Fruit fly (Drosophila melanogaster) whole organism, pupa: Measurements from ENCODE around the gene CG14618.
A peak's percentile ranks its signal among the peaks of the same experiment; 100 is the strongest.

Source experiments
- CG10348 ChIP-seq: fragments of 200-800 bp; sonication (Bioruptor generic); IDR thresholded peaks from 2 replicates; pipeline ENCODE4 v1.3.6; 2022; ENCODE audit warnings: missing biosample characterization, missing genetic modification characterization
- CG12605 ChIP-seq: fragments of 200-800 bp; sonication (Bioruptor generic); IDR thresholded peaks from 2 replicates; pipeline ENCODE4 v1.3.6; 2022; ENCODE audit warnings: missing biosample characterization, missing genetic modification characterization
- CG13204 ChIP-seq: fragments of 200-800 bp; sonication (Bioruptor generic); optimal IDR thresholded peaks from 2 replicates; lab custom pipeline; 2018; ENCODE audit warnings: missing biosample characterization, mild to moderate bottlenecking, missing genetic modification characterization, moderate library complexity
- CG14655 ChIP-seq: fragments of 200-800 bp; sonication (Bioruptor generic); optimal IDR thresholded peaks from 3 replicates; lab custom pipeline; 2017; ENCODE audit warnings: mild to moderate bottlenecking, missing biosample characterization, missing genetic modification reagents, missing genetic modification characterization
- CG15710 ChIP-seq: fragments of 200-800 bp; sonication (Bioruptor generic); optimal IDR thresholded peaks from 2 replicates; lab custom pipeline; 2018; ENCODE audit warnings: missing biosample characterization, mild to moderate bottlenecking, missing genetic modification characterization, moderate library complexity
- CG17806 ChIP-seq: fragments of 200-800 bp; sonication (Bioruptor generic); optimal IDR thresholded peaks from 2 replicates; lab custom pipeline; 2018; ENCODE audit warnings: missing biosample characterization, mild to moderate bottlenecking, missing genetic modification characterization, moderate library complexity
- CG32121 ChIP-seq: fragments of 200-800 bp; sonication (Bioruptor generic); IDR thresholded peaks from 2 replicates; pipeline ENCODE4 v1.3.6; 2022; ENCODE audit warnings: missing biosample characterization, missing genetic modification characterization
- CG34367 ChIP-seq: fragments of 200-800 bp; sonication (Bioruptor generic); optimal IDR thresholded peaks from 2 replicates; lab custom pipeline; 2018; ENCODE audit warnings: missing biosample characterization, mild to moderate bottlenecking, missing genetic modification characterization
- CG4496 ChIP-seq: fragments of 200-800 bp; sonication (Bioruptor generic); IDR thresholded peaks from 3 replicates; pipeline ENCODE4 v1.3.6; 2022; ENCODE audit warnings: missing biosample characterization, missing genetic modification characterization
- CG8159 ChIP-seq: fragments of 200-800 bp; sonication (Bioruptor generic); optimal IDR thresholded peaks from 3 replicates; lab custom pipeline; 2018; ENCODE audit warnings: missing biosample characterization, mild to moderate bottlenecking, missing genetic modification characterization, moderate library complexity
- CG8301 ChIP-seq: fragments of 200-800 bp; sonication (Bioruptor generic); optimal IDR thresholded peaks from 2 replicates; lab custom pipeline; 2018; ENCODE audit warnings: missing biosample characterization, mild to moderate bottlenecking, missing genetic modification characterization
- CG9948 ChIP-seq: fragments of 200-800 bp; sonication (Bioruptor generic); optimal IDR thresholded peaks from 2 replicates; lab custom pipeline; 2018; ENCODE audit warnings: missing biosample characterization, mild to moderate bottlenecking, missing genetic modification characterization, moderate library complexity
- D1 ChIP-seq: fragments of 200-800 bp; sonication (Bioruptor generic); optimal IDR thresholded peaks from 2 replicates; lab custom pipeline; 2018; ENCODE audit warnings: missing biosample characterization, mild to moderate bottlenecking, missing genetic modification characterization, moderate library complexity
- EcR ChIP-seq: fragments of 200-800 bp; sonication (Bioruptor generic); optimal IDR thresholded peaks from 3 replicates; lab custom pipeline; 2019; ENCODE audit warnings: missing biosample characterization, missing genetic modification characterization, mild to moderate bottlenecking, moderate library complexity, missing genetic modification reagents
- Ets98B ChIP-seq: fragments of 200-800 bp; sonication (Bioruptor generic); IDR thresholded peaks from 2 replicates; pipeline ENCODE4 v1.3.6; 2022; ENCODE audit warnings: missing biosample characterization, missing genetic modification characterization
- Pif1A ChIP-seq: fragments of 200-800 bp; sonication (Bioruptor generic); optimal IDR thresholded peaks from 3 replicates; lab custom pipeline; 2016; ENCODE audit warnings: missing biosample characterization, missing genetic modification characterization
- Pif1B ChIP-seq: fragments of 200-800 bp; sonication (Bioruptor generic); optimal IDR thresholded peaks from 3 replicates; lab custom pipeline; 2016; ENCODE audit warnings: missing biosample characterization, missing genetic modification characterization
- Snoo ChIP-seq: fragments of 200-800 bp; sonication (Bioruptor generic); optimal IDR thresholded peaks from 3 replicates; lab custom pipeline; 2017; ENCODE audit warnings: missing biosample characterization, mild to moderate bottlenecking, missing genetic modification characterization, inconsistent platforms
- fd96Ca ChIP-seq: fragments of 200-800 bp; sonication (Bioruptor generic); IDR thresholded peaks from 3 replicates; pipeline ENCODE4 v1.3.6; 2022; ENCODE audit warnings: missing biosample characterization, missing genetic modification characterization
- gl ChIP-seq: fragments of 200-800 bp; sonication (Bioruptor generic); optimal IDR thresholded peaks from 2 replicates; lab custom pipeline; 2018; ENCODE audit warnings: missing biosample characterization, mild to moderate bottlenecking, missing genetic modification characterization
- rn ChIP-seq: fragments of 200-800 bp; sonication (Bioruptor generic); IDR thresholded peaks from 2 replicates; pipeline ENCODE4 v1.3.6; 2022; ENCODE audit warnings: missing biosample characterization, missing genetic modification characterization

Gene CG14618

DNA sequence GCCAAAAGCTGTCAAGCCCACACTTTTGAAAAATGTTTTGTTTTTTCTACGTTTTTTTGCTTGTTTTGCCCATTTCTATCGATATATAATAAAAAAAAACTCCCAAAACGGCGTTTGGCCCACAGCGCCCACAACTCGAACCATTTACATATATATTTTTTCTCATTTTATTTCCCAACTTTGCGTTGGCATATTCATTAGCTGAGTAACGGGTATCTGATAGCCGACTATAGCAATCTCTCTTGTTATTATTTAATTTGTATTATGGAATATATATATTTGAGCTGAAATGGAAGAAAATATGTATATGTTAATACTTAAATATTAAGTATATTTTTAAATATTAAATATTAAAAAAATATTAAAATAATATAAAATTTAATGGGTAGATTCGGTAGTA lies 13.0 kb downstream of the CG14618 start:
- TF ChIP-seq CG13204 (GFP tag; lab: Kevin White, UChicago) (no peak), fd96Ca (GFP tag; lab: Robert Waterston, UW) (no peak), rn (GFP tag; lab: Robert Waterston, UW) (no peak), D1 (tag; lab: Kevin White, UChicago) (no peak), EcR (no peak), CG10348 (GFP tag; lab: Robert Waterston, UW) (no peak), CG12605 (GFP tag; lab: Robert Waterston, UW) (no peak), CG8301 (tag; lab: Kevin White, UChicago) (no peak), CG14655 (no peak), CG32121 (GFP tag; lab: Robert Waterston, UW) (no peak), Pif1B (no peak), CG34367 (no peak), CG15710 (tag; lab: Kevin White, UChicago) (no peak), CG4496 (GFP tag; lab: Robert Waterston, UW) (no peak), Ets98B (GFP tag; lab: Robert Waterston, UW) (no peak), CG9948 (tag; lab: Kevin White, UChicago) (no peak), gl (tag; lab: Kevin White, UChicago) (no peak), Snoo (no peak)

DNA sequence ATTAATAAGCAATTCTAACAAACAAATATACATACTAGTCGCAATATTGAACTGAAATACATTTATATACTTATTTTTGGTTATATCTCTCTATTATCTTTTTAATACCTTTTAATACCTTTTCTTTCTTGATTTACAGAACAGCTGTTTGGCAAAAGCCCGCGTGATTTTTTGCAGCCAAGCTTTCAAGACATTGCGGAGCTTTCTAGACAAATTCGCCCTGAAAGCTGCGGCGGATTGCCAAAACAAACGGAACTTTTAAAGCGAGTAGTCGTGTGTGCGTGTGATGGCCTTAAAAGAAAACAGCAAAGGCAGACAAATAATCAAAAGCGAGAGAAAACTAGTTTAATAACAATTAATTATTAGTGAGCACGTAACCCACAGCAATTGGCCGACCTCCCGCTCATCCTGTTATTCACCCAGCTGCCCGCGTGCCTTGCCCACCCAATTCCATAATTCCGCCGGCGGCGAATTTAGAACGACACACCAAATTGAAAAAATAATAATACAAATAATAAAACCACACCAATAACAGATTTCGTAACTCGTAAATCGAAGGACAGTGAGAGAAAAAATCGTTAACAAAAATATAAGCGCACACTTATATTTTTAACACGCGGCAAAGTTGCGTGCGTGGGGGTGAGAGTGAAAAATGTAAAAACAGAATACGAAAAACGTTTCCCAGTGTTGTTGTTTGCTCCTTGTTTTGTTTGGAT lies 13.6 kb downstream of the CG14618 start:
- no peak for TF ChIP-seq D1 (tag; lab: Kevin White, UChicago)
- no peak for TF ChIP-seq gl (tag; lab: Kevin White, UChicago)
- no peak for TF ChIP-seq Pif1B
- no peak for TF ChIP-seq CG8301 (tag; lab: Kevin White, UChicago)
- no peak for TF ChIP-seq CG15710 (tag; lab: Kevin White, UChicago)
- TF ChIP-seq Pif1A (GFP tag; lab: Kevin White, UChicago) = no peak
- TF ChIP-seq CG12605 (GFP tag; lab: Robert Waterston, UW) = no peak
- TF ChIP-seq CG4496 (GFP tag; lab: Robert Waterston, UW) = no peak
- TF ChIP-seq CG13204 (GFP tag; lab: Kevin White, UChicago) = no peak
- no peak for TF ChIP-seq CG10348 (GFP tag; lab: Robert Waterston, UW)
- no peak for TF ChIP-seq CG32121 (GFP tag; lab: Robert Waterston, UW)
- TF ChIP-seq CG8159 (tag; lab: Kevin White, UChicago) = no peak
- TF ChIP-seq CG14655 = no peak

DNA sequence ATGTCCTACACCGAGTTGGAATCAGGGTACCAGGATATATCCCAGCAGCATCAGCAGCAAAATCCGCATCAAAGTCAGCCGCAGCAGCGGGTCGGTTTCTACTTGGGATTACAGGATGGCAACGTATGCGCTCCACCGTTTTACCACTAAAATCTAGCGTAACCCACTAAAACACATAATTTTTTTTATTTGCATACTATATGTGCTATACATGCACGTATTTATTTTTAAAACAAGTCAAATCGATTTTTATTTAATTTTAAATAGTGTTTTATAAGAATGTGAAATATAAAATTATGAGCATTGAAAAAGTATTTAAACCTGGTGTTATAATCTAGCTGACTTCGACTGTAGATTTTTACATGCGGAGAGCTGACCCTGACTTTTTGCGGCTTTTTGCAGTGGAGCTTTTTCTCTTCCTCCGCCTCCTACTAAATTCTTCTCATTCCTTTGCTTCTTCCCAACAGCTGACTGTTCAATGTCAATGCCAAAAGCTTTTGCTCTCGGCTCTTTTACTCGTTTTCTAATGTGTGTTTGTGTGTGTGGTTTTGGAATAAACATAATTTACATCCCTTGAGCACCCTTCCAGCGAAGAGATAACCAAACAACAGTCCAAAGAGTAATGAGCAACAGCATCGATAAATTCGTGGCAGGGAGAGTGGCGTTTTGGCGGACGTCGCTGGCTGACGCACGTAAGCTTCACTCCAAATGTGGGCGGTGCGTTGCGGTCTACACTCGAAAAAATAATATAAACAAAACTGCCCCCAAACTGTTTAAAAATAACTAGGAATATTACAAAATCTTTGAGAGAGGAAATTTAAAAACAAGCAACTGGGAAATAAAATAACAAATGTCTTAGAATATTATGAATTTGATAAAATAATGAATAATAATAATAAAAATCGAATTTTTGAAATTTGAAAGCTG lies 14.4 kb downstream of the CG14618 start:
- TF ChIP-seq CG9948 (tag; lab: Kevin White, UChicago) (peak; percentile 32), gl (tag; lab: Kevin White, UChicago) (no peak), EcR (peak; percentile 16), CG4496 (GFP tag; lab: Robert Waterston, UW) (0 out of 3 replicates have a peak, but pooled peaks have one; percentile 11), CG12605 (GFP tag; lab: Robert Waterston, UW) (0 out of 2 replicates have a peak, but pooled peaks have one; percentile 20), CG8159 (tag; lab: Kevin White, UChicago) (peak; percentile 57), CG8301 (tag; lab: Kevin White, UChicago) (peak; percentile 27), CG13204 (GFP tag; lab: Kevin White, UChicago) (no peak), rn (GFP tag; lab: Robert Waterston, UW) (no peak), CG15710 (tag; lab: Kevin White, UChicago) (peak; percentile 30), CG14655 (peak; percentile 49), fd96Ca (GFP tag; lab: Robert Waterston, UW) (no peak), Pif1A (GFP tag; lab: Kevin White, UChicago) (no peak), CG10348 (GFP tag; lab: Robert Waterston, UW) (no peak), CG17806 (tag; lab: Kevin White, UChicago) (peak; percentile 40), Pif1B (no peak), Ets98B (GFP tag; lab: Robert Waterston, UW) (no peak), CG32121 (GFP tag; lab: Robert Waterston, UW) (no peak), CG34367 (no peak), D1 (tag; lab: Kevin White, UChicago) (no peak), Snoo (peak; percentile 25)
- TF ChIP-seq, all 21 proteins: peak for 10

DNA sequence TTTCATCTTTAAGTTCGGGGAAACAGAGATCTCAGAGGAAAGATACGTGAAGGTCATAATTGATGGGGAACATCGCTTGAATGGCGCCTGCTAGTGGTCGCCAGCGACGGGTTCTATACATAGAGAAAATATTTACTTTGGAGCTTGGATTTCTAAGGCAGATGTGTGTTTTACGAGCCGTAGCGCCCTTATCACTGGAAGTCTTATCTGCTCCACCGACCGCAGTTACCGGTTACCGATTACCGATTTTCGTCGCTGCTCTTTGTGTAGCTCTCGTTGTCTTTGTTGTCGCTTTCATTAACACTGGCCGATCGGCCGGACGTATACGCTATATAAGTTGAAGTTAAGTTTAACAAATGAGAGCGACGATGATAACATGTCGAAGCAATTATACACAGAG lies 17.1 kb downstream of the CG14618 start:
- no peak for TF ChIP-seq Pif1A (GFP tag; lab: Kevin White, UChicago)
- no peak for TF ChIP-seq CG15710 (tag; lab: Kevin White, UChicago)
- TF ChIP-seq Ets98B (GFP tag; lab: Robert Waterston, UW) = no peak
- TF ChIP-seq CG9948 (tag; lab: Kevin White, UChicago) = no peak

DNA sequence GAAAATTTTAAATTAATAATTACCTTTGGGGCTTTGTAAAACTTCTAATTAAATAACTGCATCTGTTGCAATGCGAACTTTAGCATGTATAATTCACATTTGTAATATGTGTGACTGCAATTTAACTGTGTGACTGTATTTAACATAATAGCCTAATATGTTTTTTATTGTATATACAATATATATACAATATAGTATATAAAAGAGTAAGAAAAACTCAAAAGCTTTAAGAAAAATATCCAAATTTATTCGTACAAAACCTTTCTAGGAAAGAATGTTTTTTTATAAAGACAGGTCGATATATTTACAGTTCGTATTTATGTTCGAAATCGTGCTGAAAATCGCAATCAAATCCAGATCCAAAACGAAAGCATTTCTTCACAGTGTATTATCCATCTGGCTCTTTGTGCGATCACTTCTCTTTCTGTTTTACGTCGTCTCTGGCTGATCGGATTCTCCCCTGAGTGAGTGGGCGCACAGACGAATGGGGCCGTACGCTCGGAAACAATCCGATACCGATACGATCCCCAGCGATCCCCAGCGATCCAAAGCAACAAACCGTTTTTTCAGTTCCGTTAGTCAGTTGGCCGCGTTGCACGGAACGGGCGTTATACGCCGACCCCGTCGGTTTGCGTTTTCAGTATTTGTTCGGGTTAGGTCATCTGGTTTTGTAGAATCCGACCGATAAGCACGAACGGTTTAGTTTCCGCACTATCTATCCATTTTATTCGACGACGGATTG lies 17.7 kb downstream of the CG14618 start:
- peak; percentile 33 for TF ChIP-seq Pif1B
- no peak for TF ChIP-seq rn (GFP tag; lab: Robert Waterston, UW)
- TF ChIP-seq CG34367 = peak; percentile 35
- TF ChIP-seq gl (tag; lab: Kevin White, UChicago) = no peak
- peak; percentile 74 for TF ChIP-seq Snoo
- peak; percentile 20 for TF ChIP-seq Pif1A (GFP tag; lab: Kevin White, UChicago)
- TF ChIP-seq CG9948 (tag; lab: Kevin White, UChicago) = peak; percentile 49
- peak; percentile 71 for TF ChIP-seq CG15710 (tag; lab: Kevin White, UChicago)
- 0 out of 3 replicates have a peak, but pooled peaks have one; percentile 8 for TF ChIP-seq CG4496 (GFP tag; lab: Robert Waterston, UW)
- TF ChIP-seq CG17806 (tag; lab: Kevin White, UChicago) = peak; percentile 22
- TF ChIP-seq CG8159 (tag; lab: Kevin White, UChicago) = peak; percentile 77
- TF ChIP-seq fd96Ca (GFP tag; lab: Robert Waterston, UW) = no peak
- peak; percentile 68 for TF ChIP-seq CG14655
